Fruit fly (Drosophila melanogaster): ENCODE results near the gene CG4199.

CG4199 gene

dm6 chrX:2050070-2050899, 23.0 kb downstream of the CG4199 start, which contains the start of gene moody (continued):
- TF ChIP-seq CG10462 (GFP tag; optimal IDR thresholded peaks at IDR 0.05) (peak; percentile 89), ems (GFP tag; optimal IDR thresholded peaks at IDR 0.05) (peak; percentile 98), CG11504 (tag; optimal IDR thresholded peaks at IDR 0.05) (peak; percentile 93), nom (GFP tag; optimal IDR thresholded peaks at IDR 0.05) (peak; percentile 94), CG11695 (GFP tag; IDR thresholded peaks at IDR 0.05) (peak; percentile 94), crp (GFP tag; optimal IDR thresholded peaks at IDR 0.05) (peak in 1 of 2 experiments; percentile 66), shn (GFP tag; optimal IDR thresholded peaks at IDR 0.05) (peak; percentile 98), dmrt11E (tag; optimal IDR thresholded peaks at IDR 0.05) (peak; percentile 81), CG17186 (GFP tag; optimal IDR thresholded peaks at IDR 0.05) (peak; percentile 80), CG13287 (GFP tag; IDR thresholded peaks at IDR 0.05; ENCODE audit: partially characterized antibody) (peak; percentile 65; the same call in 1 of the 2 replicates), CG3726 (GFP tag; IDR thresholded peaks at IDR 0.05) (peak; percentile 97), CG17328 (GFP tag; IDR thresholded peaks at IDR 0.05) (peak; percentile 98), CG3847 (GFP tag; IDR thresholded peaks at IDR 0.05) (peak; percentile 99), CG10267 (tag; optimal IDR thresholded peaks at IDR 0.05) (peak; percentile 87), CG33557 (GFP tag; optimal IDR thresholded peaks at IDR 0.05) (peak; percentile 86), CHES-1-like (GFP tag; optimal IDR thresholded peaks at IDR 0.05) (peak; percentile 98), CG18619 (GFP tag; optimal IDR thresholded peaks at IDR 0.05) (peak; percentile 97), CG16779 (GFP tag; IDR thresholded peaks at IDR 0.05) (peak; percentile 99), vfl (GFP tag; optimal IDR thresholded peaks at IDR 0.05) (peak; percentile 97), Meics (GFP tag; optimal IDR thresholded peaks at IDR 0.05) (peak; percentile 98), Dp (GFP tag; optimal IDR thresholded peaks at IDR 0.05) (peak; percentile 34), CG5953 (GFP tag; IDR thresholded peaks at IDR 0.05) (peak; percentile 98), Opbp (GFP tag; IDR thresholded peaks at IDR 0.05; ENCODE audit: partially characterized antibody) (0 out of 3 replicates have a peak, but pooled peaks have one; percentile 27), CG14667 (GFP tag; IDR thresholded peaks at IDR 0.05) (peak; percentile 98), CG1832 (GFP tag; optimal IDR thresholded peaks at IDR 0.05) (peak; percentile 92), CG10543 (GFP tag; optimal IDR thresholded peaks at IDR 0.05) (peak; percentile 99), Nf-YA (GFP tag; IDR thresholded peaks at IDR 0.05) (peak; percentile 96), ind (GFP tag; optimal IDR thresholded peaks at IDR 0.05) (peak; percentile 99), NfI (GFP tag; optimal IDR thresholded peaks at IDR 0.05) (peak; percentile 97), CG14441 (GFP tag; IDR thresholded peaks at IDR 0.05) (peak; percentile 99), Blimp-1 (GFP tag; optimal IDR thresholded peaks at IDR 0.05) (peak; percentile 96), ewg (GFP tag; optimal IDR thresholded peaks at IDR 0.05) (peak; percentile 92), Dbx (GFP tag; IDR thresholded peaks at IDR 0.05) (peak; percentile 99), fd102C (GFP tag; optimal IDR thresholded peaks at IDR 0.05) (peak; percentile 52), Fer3 (tag; optimal IDR thresholded peaks at IDR 0.05) (peak; percentile 97), CG15011 (GFP tag; optimal IDR thresholded peaks at IDR 0.05) (peak; percentile 90), CG9437 (GFP tag; optimal IDR thresholded peaks at IDR 0.05) (peak; percentile 79), CG6854 (GFP tag; optimal IDR thresholded peaks at IDR 0.05) (peak; percentile 96), Nf-YB (GFP tag; optimal IDR thresholded peaks at IDR 0.05) (peak; percentile 78), maf-S (GFP tag; optimal IDR thresholded peaks at IDR 0.05) (peak; percentile 97), btn (GFP tag; optimal IDR thresholded peaks at IDR 0.05) (peak; percentile 89), CG13296 (GFP tag; optimal IDR thresholded peaks at IDR 0.05) (peak; percentile 98), CG7271 (tag; optimal IDR thresholded peaks at IDR 0.05) (no peak), CG2202 (tag; optimal IDR thresholded peaks at IDR 0.05) (peak; percentile 84), CG11085 (GFP tag; IDR thresholded peaks at IDR 0.05) (peak; percentile 98), CG16813 (GFP tag; IDR thresholded peaks at IDR 0.05; ENCODE audit: partially characterized antibody) (no peak), Abd-B (GFP tag; optimal IDR thresholded peaks at IDR 0.05) (peak; percentile 87)

Measured in whole organism, embryonic.